Worm (Caenorhabditis elegans) whole organism, midembryonic: ENCODE data around the gene F56D2.5.

Experiments
- cog-1 ChIP-seq: sonication (generic microtip); optimal IDR thresholded peaks from 2 replicates; lab custom pipeline; 2016; ENCODE audit warnings: missing genetic modification characterization, missing compliant biosample characterization
- flt-1 ChIP-seq: fragments of 200-800 bp; sonication (Bioruptor generic); IDR thresholded peaks from 2 replicates; pipeline ENCODE4 v1.3.6; 2022; ENCODE audit warnings: missing genetic modification characterization, missing compliant biosample characterization
- klf-2 ChIP-seq: fragments of 200-800 bp; sonication (Bioruptor generic); conservative IDR thresholded peaks from 2 replicates; pipeline ENCODE4 v1.3.6; 2022; ENCODE audit warnings: missing genetic modification reagents, missing genetic modification characterization, missing compliant biosample characterization
- med-1 ChIP-seq: sonication (generic microtip); optimal IDR thresholded peaks from 2 replicates; lab custom pipeline; 2017; ENCODE audit warnings: missing genetic modification characterization, mild to moderate bottlenecking, missing compliant biosample characterization, antibody characterized with exemption, missing genetic modification reagents; ENCODE audit not compliant: insufficient read depth
- ref-1 ChIP-seq: fragments of 200-800 bp; sonication (Bioruptor generic); conservative IDR thresholded peaks from 2 replicates; pipeline ENCODE4 v1.3.6; 2022; ENCODE audit warnings: missing genetic modification reagents, missing genetic modification characterization, missing compliant biosample characterization
- tab-1 ChIP-seq: fragments of 200-800 bp; sonication (Bioruptor generic); IDR thresholded peaks from 2 replicates; pipeline ENCODE4 v1.3.6; 2022; ENCODE audit warnings: missing genetic modification characterization, missing compliant biosample characterization
- ztf-23 ChIP-seq: fragments of 200-800 bp; sonication (Bioruptor generic); IDR thresholded peaks from 2 replicates; pipeline ENCODE4 v1.3.6; 2022; ENCODE audit warnings: missing genetic modification reagents, missing genetic modification characterization, missing compliant biosample characterization
- ztf-29 ChIP-seq: fragments of 200-800 bp; sonication (Bioruptor generic); IDR thresholded peaks from 2 replicates; pipeline ENCODE4 v1.3.6; 2022; ENCODE audit warnings: missing genetic modification reagents, missing genetic modification characterization, missing compliant biosample characterization

- no peak for TF ChIP-seq ref-1
- no peak for TF ChIP-seq med-1
- TF ChIP-seq klf-2 (GFP tag; lab: Robert Waterston, UW) = no peak
- no peak for TF ChIP-seq tab-1 (GFP tag; lab: Robert Waterston, UW)
- TF ChIP-seq ztf-29 (GFP tag; lab: Robert Waterston, UW) = no peak
- no peak for TF ChIP-seq flt-1
- no peak for TF ChIP-seq cog-1 (tag; lab: Kevin White, UChicago)
- TF ChIP-seq ztf-23 (GFP tag; lab: Robert Waterston, UW) = no peak
Measured at ce11 chrIII:5553098-5553497, 28.1 kb downstream of the F56D2.5 start.
